Fruit fly (Drosophila melanogaster) whole organism: ENCODE results near the gene CG17321.

Experiments used
- CG8478 ChIP-seq: fragments of >200 bp; optimal IDR thresholded peaks from 2 replicates; lab custom pipeline; 2018; ENCODE audit warnings: inconsistent platforms
- Dll ChIP-seq: fragments of >200 bp; optimal IDR thresholded peaks from 2 replicates; lab custom pipeline; 2017
- EcR ChIP-seq, 2 experiments: fragments of >200 bp; optimal IDR thresholded peaks; 2 replicates each; lab custom pipeline; 2017; ENCODE audit warnings: missing biosample characterization in 2 of 2, missing genetic modification characterization in 2 of 2, missing genetic modification reagents in 2 of 2
- pan ChIP-seq: fragments of >200 bp; optimal IDR thresholded peaks from 2 replicates; lab custom pipeline; 2017
- psq ChIP-seq: fragments of >200 bp; optimal IDR thresholded peaks from 2 replicates; lab custom pipeline; 2017
- usp ChIP-seq: fragments of >200 bp; optimal IDR thresholded peaks from 2 replicates; lab custom pipeline; 2017; ENCODE audit warnings: missing biosample characterization, missing genetic modification characterization, mixed read lengths

The CG17321 gene

dm6 chr2L:18815194-18815593 lies 29.8 kb upstream of the CG17321 start:
- TF ChIP-seq CG8478 (lab: Kevin White, UChicago) (no peak), pan (lab: Kevin White, UChicago) (no peak), Dll (lab: Kevin White, UChicago) (no peak), usp (GFP tag; lab: Kevin White, UChicago) (no peak), EcR (GFP tag; optimal IDR thresholded peaks at IDR 0.05; lab: Kevin White, UChicago) (no peak)

dm6 chr2L:18818397-18818796 lies 26.6 kb upstream of the CG17321 start:
- TF ChIP-seq EcR (GFP tag; optimal IDR thresholded peaks at IDR 0.05; lab: Kevin White, UChicago): no peak
- no peak for TF ChIP-seq CG8478 (lab: Kevin White, UChicago)

dm6 chr2L:18819044-18819443 lies 25.9 kb upstream of the CG17321 start, which contains the start of gene Ugt36F1:
Gene Ugt36F1 (plus strand): TSS chr2L:18819344.
- no peak for TF ChIP-seq pan (lab: Kevin White, UChicago)
- TF ChIP-seq usp (GFP tag; lab: Kevin White, UChicago): no peak
- no peak for TF ChIP-seq Dll (lab: Kevin White, UChicago)
- no peak for TF ChIP-seq EcR (GFP tag; optimal IDR thresholded peaks at IDR 0.05; lab: Kevin White, UChicago)
- no peak for TF ChIP-seq psq
- no peak for TF ChIP-seq CG8478 (lab: Kevin White, UChicago)

dm6 chr2L:18822805-18823204 lies 22.2 kb upstream of the CG17321 start:
- TF ChIP-seq usp (GFP tag; lab: Kevin White, UChicago) (no peak), pan (lab: Kevin White, UChicago) (no peak), EcR (GFP tag; optimal IDR thresholded peaks at IDR 0.05; lab: Kevin White, UChicago) (no peak), CG8478 (lab: Kevin White, UChicago) (no peak), Dll (lab: Kevin White, UChicago) (no peak), psq (no peak)

dm6 chr2L:18823243-18823803 lies 21.7 kb upstream of the CG17321 start, which contains the start of gene Ugt36D1:
Gene Ugt36D1 (plus strand): TSS chr2L:18823548.
- TF ChIP-seq pan (lab: Kevin White, UChicago) (no peak), EcR (GFP tag; optimal IDR thresholded peaks at IDR 0.05; lab: Kevin White, UChicago) (peak in 1 of 2 experiments; percentile 21)

- TF ChIP-seq usp (GFP tag; lab: Kevin White, UChicago) (no peak), EcR (GFP tag; optimal IDR thresholded peaks at IDR 0.05; lab: Kevin White, UChicago) (no peak), psq (no peak), CG8478 (lab: Kevin White, UChicago) (no peak), pan (lab: Kevin White, UChicago) (peak; percentile 30), Dll (lab: Kevin White, UChicago) (no peak)
Measured at dm6 chr2L:18826496-18827008, 18.4 kb upstream of the CG17321 start, which contains the start of gene Ugt36E1. Gene Ugt36E1 (plus strand): TSS chr2L:18826770.

- TF ChIP-seq Dll (lab: Kevin White, UChicago): no peak
- TF ChIP-seq usp (GFP tag; lab: Kevin White, UChicago): no peak
- TF ChIP-seq psq: no peak
- TF ChIP-seq EcR (GFP tag; optimal IDR thresholded peaks at IDR 0.05; lab: Kevin White, UChicago): no peak
Measured at dm6 chr2L:18830587-18831528, 14.1 kb upstream of the CG17321 start, which contains the start of the genes CG17597 and ScpX. Gene CG17597 (minus strand): TSS chr2L:18831153. Gene ScpX (plus strand): TSS chr2L:18831229.

dm6 chr2L:18834525-18834924 lies 10.5 kb upstream of the CG17321 start:
- TF ChIP-seq EcR (GFP tag; optimal IDR thresholded peaks at IDR 0.05; lab: Kevin White, UChicago) (no peak), pan (lab: Kevin White, UChicago) (no peak), Dll (lab: Kevin White, UChicago) (no peak), psq (no peak), CG8478 (lab: Kevin White, UChicago) (no peak), usp (GFP tag; lab: Kevin White, UChicago) (no peak)

- TF ChIP-seq psq (no peak), CG8478 (lab: Kevin White, UChicago) (no peak), usp (GFP tag; lab: Kevin White, UChicago) (no peak), Dll (lab: Kevin White, UChicago) (no peak), EcR (GFP tag; optimal IDR thresholded peaks at IDR 0.05; lab: Kevin White, UChicago) (no peak), pan (lab: Kevin White, UChicago) (no peak)
Measured at dm6 chr2L:18839143-18839872, 5.7 kb upstream of the CG17321 start, which contains the start of gene CG10600. Gene CG10600 (minus strand): TSS chr2L:18839679.

- TF ChIP-seq usp (GFP tag; lab: Kevin White, UChicago) (no peak), CG8478 (lab: Kevin White, UChicago) (no peak), EcR (GFP tag; optimal IDR thresholded peaks at IDR 0.05; lab: Kevin White, UChicago) (no peak), psq (no peak), Dll (lab: Kevin White, UChicago) (no peak), pan (lab: Kevin White, UChicago) (no peak)
Measured at dm6 chr2L:18841210-18841609, 3.8 kb upstream of the CG17321 start, which contains the start of gene CG31752. Gene CG31752 (minus strand): TSS chr2L:18841310.

- TF ChIP-seq CG8478 (lab: Kevin White, UChicago) (no peak), pan (lab: Kevin White, UChicago) (no peak), usp (GFP tag; lab: Kevin White, UChicago) (no peak), Dll (lab: Kevin White, UChicago) (no peak), psq (no peak), EcR (GFP tag; optimal IDR thresholded peaks at IDR 0.05; lab: Kevin White, UChicago) (no peak)
Measured at dm6 chr2L:18843560-18843959, 1.4 kb upstream of the CG17321 start.
